Fruit fly (Drosophila melanogaster) whole organism, embryonic: ENCODE measurements around the gene Psa.

Source experiments
- B-H2 ChIP-seq: fragments of 200-800 bp; sonication (Bioruptor generic); optimal IDR thresholded peaks from 2 replicates; lab custom pipeline; 2018; ENCODE audit warnings: missing biosample characterization, mild to moderate bottlenecking, missing genetic modification characterization
- CG10979 ChIP-seq: fragments of 200-800 bp; sonication (Bioruptor generic); optimal IDR thresholded peaks from 2 replicates; lab custom pipeline; 2018; ENCODE audit warnings: missing biosample characterization, mild to moderate bottlenecking, missing genetic modification characterization, moderate library complexity
- CG11085 ChIP-seq: fragments of 200-800 bp; sonication (Bioruptor generic); IDR thresholded peaks from 2 replicates; pipeline ENCODE4 v1.3.6; 2022; ENCODE audit warnings: missing biosample characterization, missing genetic modification characterization
- CG12769 ChIP-seq: fragments of 200-800 bp; sonication (Bioruptor generic); optimal IDR thresholded peaks from 2 replicates; lab custom pipeline; 2019; ENCODE audit warnings: missing biosample characterization, mild to moderate bottlenecking, missing genetic modification characterization, moderate library complexity
- CG13287 ChIP-seq: fragments of 200-800 bp; sonication (Bioruptor generic); IDR thresholded peaks from 2 replicates; pipeline ENCODE4 v1.3.6; 2022; ENCODE audit warnings: missing biosample characterization, missing genetic modification characterization; ENCODE audit not compliant: partially characterized antibody
- CG14014 ChIP-seq: fragments of 200-800 bp; sonication (Bioruptor generic); IDR thresholded peaks from 2 replicates; pipeline ENCODE4 v1.3.6; 2022; ENCODE audit warnings: missing biosample characterization, missing genetic modification characterization
- CG15269 ChIP-seq: fragments of 200-800 bp; sonication (Bioruptor generic); optimal IDR thresholded peaks from 2 replicates; lab custom pipeline; 2018; ENCODE audit warnings: missing biosample characterization, mild to moderate bottlenecking, missing genetic modification characterization, moderate library complexity
- CG18599 ChIP-seq: fragments of 200-800 bp; sonication (Bioruptor generic); optimal IDR thresholded peaks from 3 replicates; lab custom pipeline; 2017; ENCODE audit warnings: missing biosample characterization, missing genetic modification characterization, mild to moderate bottlenecking, moderate library complexity, missing genetic modification reagents
- CG31365 ChIP-seq: fragments of 200-800 bp; sonication (Bioruptor generic); optimal IDR thresholded peaks from 2 replicates; lab custom pipeline; 2018; ENCODE audit warnings: missing biosample characterization, mild to moderate bottlenecking, missing genetic modification characterization
- CG32767 ChIP-seq: fragments of 200-800 bp; sonication (Bioruptor generic); IDR thresholded peaks from 2 replicates; pipeline ENCODE4 v1.3.6; 2022; ENCODE audit warnings: missing biosample characterization, missing genetic modification characterization
- CG3847 ChIP-seq: fragments of 200-800 bp; sonication (Bioruptor generic); IDR thresholded peaks from 2 replicates; pipeline ENCODE4 v1.3.6; 2022; ENCODE audit warnings: missing biosample characterization, missing genetic modification characterization
- CG5180 ChIP-seq: fragments of 200-800 bp; sonication (Bioruptor generic); optimal IDR thresholded peaks from 3 replicates; lab custom pipeline; 2017; ENCODE audit warnings: missing biosample characterization, missing genetic modification characterization, mild to moderate bottlenecking, moderate library complexity, missing genetic modification reagents
- CG5953 ChIP-seq: fragments of 200-800 bp; sonication (Bioruptor generic); IDR thresholded peaks from 2 replicates; pipeline ENCODE4 v1.3.6; 2022; ENCODE audit warnings: missing biosample characterization, missing genetic modification characterization
- CG6254 ChIP-seq: fragments of 200-800 bp; sonication (Bioruptor generic); optimal IDR thresholded peaks from 3 replicates; lab custom pipeline; 2017; ENCODE audit warnings: mild to moderate bottlenecking, missing biosample characterization, missing genetic modification reagents, missing genetic modification characterization
- CG9727 ChIP-seq: fragments of 200-800 bp; sonication (Bioruptor generic); optimal IDR thresholded peaks from 3 replicates; lab custom pipeline; 2017; ENCODE audit warnings: missing biosample characterization, mild to moderate bottlenecking, missing genetic modification characterization
- Dek ChIP-seq: fragments of 200-800 bp; sonication (Bioruptor generic); optimal IDR thresholded peaks from 3 replicates; lab custom pipeline; 2019; ENCODE audit warnings: missing biosample characterization, mild to moderate bottlenecking, missing genetic modification characterization, moderate library complexity
- Gsc ChIP-seq: fragments of 200-800 bp; sonication (Bioruptor generic); IDR thresholded peaks from 2 replicates; pipeline ENCODE4 v1.3.6; 2022; ENCODE audit warnings: missing biosample characterization, missing genetic modification characterization
- Hmr ChIP-seq: fragments of 200-800 bp; sonication (Bioruptor generic); optimal IDR thresholded peaks from 3 replicates; lab custom pipeline; 2017; ENCODE audit warnings: mild to moderate bottlenecking, missing biosample characterization, missing genetic modification reagents, missing genetic modification characterization
- Hr39 ChIP-seq: fragments of >200 bp; optimal IDR thresholded peaks from 2 replicates; lab custom pipeline; 2017
- Hsf ChIP-seq: fragments of 200-800 bp; sonication (Bioruptor generic); optimal IDR thresholded peaks from 3 replicates; lab custom pipeline; 2016; ENCODE audit warnings: missing biosample characterization, missing genetic modification characterization
- Oli ChIP-seq: fragments of 200-800 bp; sonication (Bioruptor generic); optimal IDR thresholded peaks from 2 replicates; lab custom pipeline; 2018; ENCODE audit warnings: missing biosample characterization, mild to moderate bottlenecking, missing genetic modification characterization, moderate library complexity
- Sry-β ChIP-seq: fragments of 200-800 bp; sonication (Bioruptor generic); optimal IDR thresholded peaks from 2 replicates; lab custom pipeline; 2018; ENCODE audit warnings: missing biosample characterization, mild to moderate bottlenecking, missing genetic modification characterization, moderate library complexity
- Sry-δ ChIP-seq: fragments of 200-800 bp; sonication (Bioruptor generic); optimal IDR thresholded peaks from 2 replicates; lab custom pipeline; 2016; ENCODE audit warnings: missing biosample characterization, missing genetic modification characterization
- aop ChIP-seq: fragments of 200-800 bp; sonication (Bioruptor generic); IDR thresholded peaks from 2 replicates; pipeline ENCODE4 v1.3.6; 2022; ENCODE audit warnings: missing biosample characterization, missing genetic modification characterization
- ase ChIP-seq: fragments of 200-800 bp; sonication (Bioruptor generic); IDR thresholded peaks from 3 replicates; pipeline ENCODE4 v1.3.6; 2022; ENCODE audit warnings: missing biosample characterization, missing genetic modification characterization
- cato ChIP-seq: fragments of 200-800 bp; sonication (Bioruptor generic); optimal IDR thresholded peaks from 2 replicates; lab custom pipeline; 2016; ENCODE audit warnings: missing biosample characterization, missing genetic modification characterization, borderline replicate concordance
- croc ChIP-seq: fragments of 200-800 bp; sonication (Bioruptor generic); conservative IDR thresholded peaks from 3 replicates; pipeline ENCODE4 v1.3.6; 2022; ENCODE audit warnings: missing biosample characterization, missing genetic modification characterization
- dati ChIP-seq: fragments of 200-800 bp; sonication (Bioruptor generic); IDR thresholded peaks from 2 replicates; pipeline ENCODE4 v1.3.6; 2022; ENCODE audit warnings: missing biosample characterization, missing genetic modification characterization
- dmrt99B ChIP-seq: fragments of 200-800 bp; sonication (Bioruptor generic); optimal IDR thresholded peaks from 2 replicates; lab custom pipeline; 2018; ENCODE audit warnings: missing biosample characterization, mild to moderate bottlenecking, missing genetic modification characterization, moderate library complexity
- ewg ChIP-seq: fragments of 200-800 bp; sonication (Bioruptor generic); optimal IDR thresholded peaks from 3 replicates; lab custom pipeline; 2017; ENCODE audit warnings: mild to moderate bottlenecking, missing biosample characterization, missing genetic modification reagents, missing genetic modification characterization
- fd102C ChIP-seq: fragments of 200-800 bp; sonication (Bioruptor generic); optimal IDR thresholded peaks from 2 replicates; lab custom pipeline; 2018; ENCODE audit warnings: missing biosample characterization, mild to moderate bottlenecking, missing genetic modification characterization, moderate library complexity
- fd96Cb ChIP-seq: fragments of 200-800 bp; sonication (Bioruptor generic); optimal IDR thresholded peaks from 2 replicates; lab custom pipeline; 2018; ENCODE audit warnings: missing biosample characterization, mild to moderate bottlenecking, missing genetic modification characterization, moderate library complexity
- her ChIP-seq: fragments of 200-800 bp; sonication (Bioruptor generic); optimal IDR thresholded peaks from 2 replicates; lab custom pipeline; 2016; ENCODE audit warnings: missing biosample characterization, missing genetic modification characterization
- hkb ChIP-seq, 2 experiments: fragments of 200-800 bp in 1 of 2; fragments of >200 bp in 1 of 2; sonication (Bioruptor generic) in 1 of 2; IDR thresholded peaks in 1 of 2; optimal IDR thresholded peaks in 1 of 2; 2 replicates each; pipeline versions ENCODE4 v1.3.6 to Lab custom; 2017 to 2022; ENCODE audit warnings: missing biosample characterization in 1 of 2, missing genetic modification characterization in 1 of 2
- lab ChIP-seq: fragments of 200-800 bp; sonication (Bioruptor generic); optimal IDR thresholded peaks from 3 replicates; lab custom pipeline; 2017; ENCODE audit warnings: missing biosample characterization, missing genetic modification characterization, mild to moderate bottlenecking, moderate library complexity, missing genetic modification reagents
- nau ChIP-seq: fragments of 200-800 bp; sonication (Bioruptor generic); optimal IDR thresholded peaks from 3 replicates; lab custom pipeline; 2017; ENCODE audit warnings: missing biosample characterization, mild to moderate bottlenecking, missing genetic modification characterization, missing genetic modification reagents
- pita ChIP-seq: fragments of 200-800 bp; sonication (Bioruptor generic); optimal IDR thresholded peaks from 2 replicates; lab custom pipeline; 2017; ENCODE audit warnings: missing biosample characterization, mild to moderate bottlenecking, missing genetic modification characterization
- pnt ChIP-seq: fragments of 200-800 bp; sonication (Bioruptor generic); optimal IDR thresholded peaks from 3 replicates; lab custom pipeline; 2016; ENCODE audit warnings: missing biosample characterization, missing genetic modification characterization
- rib ChIP-seq: fragments of 200-800 bp; sonication (Bioruptor generic); IDR thresholded peaks from 2 replicates; pipeline ENCODE4 v1.3.6; 2022; ENCODE audit warnings: missing biosample characterization, missing genetic modification characterization
- run ChIP-seq: fragments of 200-800 bp; sonication (Bioruptor generic); optimal IDR thresholded peaks from 3 replicates; lab custom pipeline; 2018; ENCODE audit warnings: missing biosample characterization, mild to moderate bottlenecking, missing genetic modification characterization
- sob ChIP-seq: fragments of 200-800 bp; sonication (Bioruptor generic); IDR thresholded peaks from 2 replicates; pipeline ENCODE4 v1.3.6; 2022; ENCODE audit warnings: missing biosample characterization, missing genetic modification characterization
- stwl ChIP-seq: fragments of 200-800 bp; sonication (Bioruptor generic); optimal IDR thresholded peaks from 3 replicates; lab custom pipeline; 2018; ENCODE audit warnings: missing biosample characterization, mild to moderate bottlenecking, missing genetic modification characterization, moderate library complexity
- unc-4 ChIP-seq: fragments of 200-800 bp; sonication (Bioruptor generic); IDR thresholded peaks from 2 replicates; pipeline ENCODE4 v1.3.6; 2022; ENCODE audit warnings: missing biosample characterization, missing genetic modification characterization; ENCODE audit not compliant: partially characterized antibody
- yki ChIP-seq: fragments of >200 bp; optimal IDR thresholded peaks from 3 replicates; lab custom pipeline; 2018

Gene Psa

dm6 chr3L:1533699-1534431 lies 31.2 kb downstream of the Psa start, which contains the start of gene Iml1 (continued):
- TF ChIP-seq CG11085 (GFP tag; lab: Robert Waterston, UW) = 0 out of 2 replicates have a peak, but pooled peaks have one; percentile 20
- TF ChIP-seq pnt (GFP tag; lab: Kevin White, UChicago) = peak; percentile 1
- no peak for TF ChIP-seq dmrt99B (tag; lab: Kevin White, UChicago)
- no peak for TF ChIP-seq unc-4 (GFP tag; lab: Robert Waterston, UW)
- TF ChIP-seq, all 482 proteins: peak for 117

dm6 chr3L:1536487-1537337 lies 34.1 kb downstream of the Psa start, which contains the start of the genes CG12091 and pns:
Gene CG12091 (minus strand): TSS chr3L:1536835.
Gene pns (plus strand): TSS chr3L:1537137.
- TF ChIP-seq hkb (optimal IDR thresholded peaks at IDR 0.05; lab: Kevin White, UChicago) (peak; percentile 39), hkb (GFP tag; IDR thresholded peaks at IDR 0.05; lab: Robert Waterston, UW) (peak; percentile 64), sob (peak; percentile 51), CG6254 (peak; percentile 100), CG5953 (GFP tag; lab: Robert Waterston, UW) (peak; percentile 74; the same call in 1 of the 2 replicates), ase (GFP tag; lab: Robert Waterston, UW) (no peak), dati (peak; percentile 22; the same call in 1 of the 2 replicates), Hsf (peak; percentile 73), pita (GFP tag; lab: Kevin White, UChicago) (no peak), rib (GFP tag; lab: Robert Waterston, UW) (no peak), CG9727 (GFP tag; lab: Kevin White, UChicago) (peak; percentile 71), lab (GFP tag; lab: Kevin White, UChicago) (peak; percentile 71), CG14014 (GFP tag; lab: Robert Waterston, UW) (peak; percentile 69), nau (GFP tag; lab: Kevin White, UChicago) (no peak), Dek (tag; lab: Kevin White, UChicago) (peak; percentile 46), CG12769 (tag; lab: Kevin White, UChicago) (no peak), CG15269 (tag; lab: Kevin White, UChicago) (peak; percentile 66), Hmr (GFP tag; lab: Kevin White, UChicago) (peak; percentile 77), CG31365 (peak; percentile 50), croc (GFP tag; lab: Robert Waterston, UW) (peak; percentile 32; the same call in 1 of the 3 replicates), aop (GFP tag; lab: Robert Waterston, UW) (no peak), fd96Cb (tag; lab: Kevin White, UChicago) (peak; percentile 56), her (GFP tag; lab: Kevin White, UChicago) (no peak), stwl (tag; lab: Kevin White, UChicago) (peak; percentile 67), yki (lab: Kevin White, UChicago) (no peak), ewg (GFP tag; lab: Kevin White, UChicago) (peak; percentile 53), CG3847 (peak; percentile 73), B-H2 (peak; percentile 59), fd102C (GFP tag; lab: Kevin White, UChicago) (peak; percentile 12), Oli (peak; percentile 39), CG5180 (GFP tag; lab: Kevin White, UChicago) (peak; percentile 41), CG10979 (tag; lab: Kevin White, UChicago) (peak; percentile 59), CG13287 (GFP tag; lab: Robert Waterston, UW) (no peak; the same call in none of the 2 replicates), Hr39 (lab: Kevin White, UChicago) (no peak), Sry-δ (GFP tag; lab: Kevin White, UChicago) (peak; percentile 67), cato (GFP tag; lab: Kevin White, UChicago) (peak; percentile 28), CG32767 (GFP tag; lab: Robert Waterston, UW) (peak; percentile 47; the same call in 1 of the 2 replicates), Gsc (GFP tag; lab: Robert Waterston, UW) (no peak), Sry-β (GFP tag; lab: Kevin White, UChicago) (peak; percentile 38), run (peak; percentile 62), CG18599 (GFP tag; lab: Kevin White, UChicago) (peak; percentile 70)
